Worm (Caenorhabditis elegans) whole organism, young adult: ENCODE results near the gene C27A2.8.

ENCODE experiments used
- ama-1 ChIP-seq, 3 experiments: fragments of 150-350 bp in 1 of 3; sonication (generic microtip) in 2 of 3; optimal IDR thresholded peaks; 2 replicates each; lab custom pipeline; 2014 to 2018; ENCODE audit warnings: missing biosample characterization in 2 of 3, missing genetic modification characterization in 2 of 3, missing genetic modification reagents in 2 of 3
- cebp-2 ChIP-seq: fragments of 200-800 bp; sonication (Bioruptor generic); IDR thresholded peaks from 2 replicates; pipeline ENCODE4 v1.3.6; 2022; ENCODE audit warnings: missing genetic modification characterization, missing compliant biosample characterization
- egl-44 ChIP-seq: fragments of 200-800 bp; sonication (Bioruptor generic); IDR thresholded peaks from 2 replicates; pipeline ENCODE4 v1.3.6; 2022; ENCODE audit warnings: missing genetic modification reagents, missing genetic modification characterization, missing compliant biosample characterization
- hlh-26 ChIP-seq: fragments of 200-800 bp; sonication (Bioruptor generic); conservative IDR thresholded peaks from 2 replicates; pipeline ENCODE4 v1.3.6; 2022; ENCODE audit warnings: missing genetic modification reagents, missing genetic modification characterization, missing compliant biosample characterization
- hsf-1 ChIP-seq: fragments of 200-800 bp; sonication (Bioruptor generic); IDR thresholded peaks from 2 replicates; pipeline ENCODE4 v1.3.6; 2022; ENCODE audit warnings: missing genetic modification reagents, missing genetic modification characterization, missing compliant biosample characterization
- mel-28 ChIP-seq: sonication (generic microtip); optimal IDR thresholded peaks from 2 replicates; lab custom pipeline; 2016; ENCODE audit warnings: borderline replicate concordance, mild to moderate bottlenecking, missing genetic modification characterization, missing compliant biosample characterization
- nfya-1 ChIP-seq: sonication (generic microtip); optimal IDR thresholded peaks from 2 replicates; lab custom pipeline; 2017; ENCODE audit warnings: antibody characterized with exemption, missing compliant biosample characterization, missing genetic modification characterization, borderline replicate concordance; ENCODE audit not compliant: insufficient read depth
- nhr-120 ChIP-seq: fragments of 200-800 bp; sonication (Bioruptor generic); IDR thresholded peaks from 2 replicates; pipeline ENCODE4 v1.3.6; 2022; ENCODE audit warnings: missing genetic modification characterization, missing compliant biosample characterization
- snpc-1.3 ChIP-seq: sonication (generic microtip); optimal IDR thresholded peaks from 2 replicates; lab custom pipeline; 2017; ENCODE audit warnings: missing genetic modification characterization, mild to moderate bottlenecking, missing compliant biosample characterization, antibody characterized with exemption, moderate library complexity, missing genotype, missing genetic modification reagents; ENCODE audit not compliant: insufficient read depth
- snpc-4 ChIP-seq, 5 experiments: fragments of 150-350 bp in 1 of 5; sonication (generic microtip) in 4 of 5; optimal IDR thresholded peaks; 2 replicates each; lab custom pipeline; 2014 to 2018; ENCODE audit warnings: missing genetic modification characterization in 5 of 5, missing biosample characterization in 3 of 5, antibody characterized with exemption in 2 of 5, mild to moderate bottlenecking in 2 of 5, missing compliant biosample characterization in 2 of 5, missing genotype in 2 of 5, moderate library complexity in 2 of 5, missing genetic modification reagents in 1 of 5
- tlf-1 ChIP-seq: fragments of 200-800 bp; sonication (Bioruptor generic); optimal IDR thresholded peaks from 2 replicates; lab custom pipeline; 2018; ENCODE audit warnings: mild to moderate bottlenecking, missing genetic modification characterization, missing compliant biosample characterization
- unc-62 ChIP-seq: fragments of 150-350 bp; optimal IDR thresholded peaks from 2 replicates; lab custom pipeline; 2014; ENCODE audit warnings: missing biosample characterization, missing genetic modification reagents, missing genetic modification characterization

DNA sequence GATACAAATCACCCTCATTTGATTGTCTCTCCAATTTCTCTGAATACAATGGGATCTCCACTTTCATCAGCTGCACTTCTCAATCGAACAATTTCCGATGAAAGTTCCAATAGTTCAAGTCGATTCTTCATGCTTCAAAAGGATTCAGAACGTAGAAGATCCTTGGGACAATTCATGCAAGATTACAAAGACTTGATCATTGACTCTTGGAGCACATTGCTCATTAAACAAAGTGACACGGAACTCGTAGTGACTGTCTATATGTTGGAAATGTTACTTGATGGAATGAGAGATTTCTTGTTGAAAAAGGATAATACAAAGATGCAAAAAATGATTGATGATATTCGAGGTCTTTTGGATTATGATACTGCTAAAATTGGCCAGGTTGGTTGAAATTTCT, 39.9 kb downstream of the C27A2.8 start:
- TF ChIP-seq ama-1 (optimal IDR thresholded peaks at IDR 0.05; lab: Kevin White, UChicago) (no peak), ama-1 (GFP tag; optimal IDR thresholded peaks at IDR 0.05; lab: Kevin White, UChicago) (no peak), cebp-2 (no peak), nfya-1 (tag; lab: Kevin White, UChicago) (no peak), hsf-1 (GFP tag; lab: Robert Waterston, UW) (no peak), egl-44 (GFP tag; lab: Robert Waterston, UW) (no peak), snpc-4 (GFP tag; optimal IDR thresholded peaks at IDR 0.05; lab: Kevin White, UChicago) (no peak), snpc-4 (tag; optimal IDR thresholded peaks at IDR 0.05; lab: Kevin White, UChicago) (no peak), hlh-26 (no peak), mel-28 (no peak), unc-62 (no peak), nhr-120 (GFP tag; lab: Robert Waterston, UW) (no peak), tlf-1 (no peak), snpc-1.3 (tag; lab: Kevin White, UChicago) (no peak)
